Worm (Caenorhabditis elegans) whole organism, L4 larva: ENCODE data around the gene asp-3.
A peak's percentile ranks its signal among the peaks of the same experiment; 100 is the strongest.

Experiments used
- dve-1 ChIP-seq: sonication (generic microtip); optimal IDR thresholded peaks from 2 replicates; lab custom pipeline; 2017; ENCODE audit warnings: antibody characterized with exemption, mild to moderate bottlenecking, missing genetic modification characterization, missing compliant biosample characterization; ENCODE audit not compliant: insufficient read depth
- hmg-1.1 ChIP-seq: fragments of 200-800 bp; sonication (Bioruptor generic); IDR thresholded peaks from 2 replicates; pipeline ENCODE4 v1.3.6; 2022; ENCODE audit warnings: missing genetic modification reagents, missing genetic modification characterization, missing compliant biosample characterization
- jun-1 ChIP-seq: fragments of 150-350 bp; optimal IDR thresholded peaks from 2 replicates; lab custom pipeline; 2014; ENCODE audit warnings: missing biosample characterization, missing genetic modification reagents, missing genetic modification characterization
- madf-5 ChIP-seq, 2 experiments: fragments of 200-800 bp; sonication (Bioruptor generic); IDR thresholded peaks; 2 replicates each; pipeline ENCODE4 v1.3.6; 2022; ENCODE audit warnings: missing compliant biosample characterization in 2 of 2, missing genetic modification characterization in 2 of 2
- mdl-1 ChIP-seq, 2 experiments: fragments of 150-350 bp in 1 of 2; sonication (generic microtip) in 1 of 2; optimal IDR thresholded peaks; 2 replicates each; lab custom pipeline; 2014 to 2017; ENCODE audit warnings: missing biosample characterization in 2 of 2, missing genetic modification characterization in 2 of 2
- nhr-237 ChIP-seq: sonication (generic microtip); optimal IDR thresholded peaks from 2 replicates; lab custom pipeline; 2017; ENCODE audit warnings: missing biosample characterization, missing genetic modification characterization
- nhr-25 ChIP-seq: sonication (generic microtip); optimal IDR thresholded peaks from 2 replicates; lab custom pipeline; 2017; ENCODE audit warnings: missing genetic modification characterization, mild to moderate bottlenecking, missing compliant biosample characterization, antibody characterized with exemption, moderate library complexity, borderline replicate concordance; ENCODE audit not compliant: insufficient read depth
- pha-4 ChIP-seq, 2 experiments: fragments of 150-350 bp in 1 of 2; fragments of 200-800 bp in 1 of 2; sonication (Bioruptor generic) in 1 of 2; IDR thresholded peaks in 1 of 2; optimal IDR thresholded peaks in 1 of 2; 2 replicates each; pipeline versions ENCODE4 v1.3.6 to Lab custom; 2014 to 2022; ENCODE audit warnings: missing genetic modification characterization in 2 of 2, missing genetic modification reagents in 2 of 2, missing biosample characterization in 1 of 2, missing compliant biosample characterization in 1 of 2
- rbr-2 ChIP-seq: sonication (generic microtip); optimal IDR thresholded peaks from 2 replicates; lab custom pipeline; 2016; ENCODE audit warnings: missing genotype, missing genetic modification characterization, missing compliant biosample characterization
- set-16 ChIP-seq: fragments of 200-800 bp; sonication (Bioruptor generic); IDR thresholded peaks from 2 replicates; pipeline ENCODE4 v1.3.6; 2022; ENCODE audit warnings: missing genetic modification reagents, missing genetic modification characterization, missing compliant biosample characterization
- skn-1 ChIP-seq: fragments of 150-350 bp; optimal IDR thresholded peaks from 2 replicates; lab custom pipeline; 2014; ENCODE audit warnings: missing biosample characterization, missing genetic modification characterization
- snpc-4 ChIP-seq: fragments of 150-350 bp; optimal IDR thresholded peaks from 2 replicates; lab custom pipeline; 2014; ENCODE audit warnings: missing biosample characterization, missing genetic modification characterization

ce11 chrX:6788965-6789573 lies 1.8 kb upstream of the asp-3 start, which contains the start of gene sgca-1:
- no peak for TF ChIP-seq skn-1 (tag; lab: Kevin White, UChicago)
- peak in 1 of 2 experiments; percentile 17 for TF ChIP-seq mdl-1 (tag; optimal IDR thresholded peaks at IDR 0.05; lab: Kevin White, UChicago)
- TF ChIP-seq set-16 (GFP tag; lab: Robert Waterston, UW): no peak
- TF ChIP-seq nhr-237: no peak
- TF ChIP-seq madf-5 (GFP tag; IDR thresholded peaks at IDR 0.05; lab: Robert Waterston, UW): no peak
- TF ChIP-seq rbr-2 (tag; lab: Kevin White, UChicago): no peak
- TF ChIP-seq dve-1: peak; percentile 78
- TF ChIP-seq jun-1 (tag; lab: Kevin White, UChicago): no peak
- TF ChIP-seq nhr-25 (tag; lab: Kevin White, UChicago): no peak
- TF ChIP-seq snpc-4 (tag; lab: Kevin White, UChicago): no peak
- no peak for TF ChIP-seq hmg-1.1 (GFP tag; lab: Robert Waterston, UW)
- TF ChIP-seq pha-4 (GFP tag; IDR thresholded peaks at IDR 0.05; lab: Robert Waterston, UW): no peak
- no peak for TF ChIP-seq pha-4 (tag; optimal IDR thresholded peaks at IDR 0.05; lab: Kevin White, UChicago)
